Fruit fly (Drosophila melanogaster): ENCODE data around the gene Fuca.

Gene Fuca

DNA sequence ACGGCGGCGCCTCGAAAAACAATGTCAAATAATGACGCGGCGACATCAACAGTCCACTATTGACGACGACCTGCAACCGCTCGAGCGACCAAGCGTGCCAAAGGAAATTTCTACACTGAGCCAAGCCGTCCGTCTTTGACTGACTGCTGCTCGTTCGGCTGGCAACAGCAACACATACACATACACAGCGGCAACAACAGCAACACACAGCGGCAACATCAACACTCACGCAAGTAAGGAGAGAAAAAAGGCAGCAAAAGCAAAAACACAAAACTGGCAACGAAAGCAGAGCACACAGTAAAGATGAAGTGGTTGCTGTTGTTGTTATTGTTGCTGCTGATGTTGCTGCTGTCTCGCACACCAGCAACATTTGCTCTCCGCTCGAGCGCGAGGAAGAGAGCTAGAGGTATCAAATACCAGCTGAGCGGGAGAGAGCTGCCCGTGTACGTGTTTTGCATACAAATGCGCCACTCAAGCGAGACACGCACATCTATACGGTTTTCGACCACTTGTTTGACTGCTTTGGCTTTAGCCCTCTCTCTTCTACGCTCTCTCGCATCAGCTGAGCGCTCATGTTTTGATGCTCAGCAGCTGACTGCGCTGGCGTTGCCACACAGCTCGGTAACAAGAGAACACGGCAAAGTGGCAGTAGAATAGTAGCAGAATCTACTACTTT lies 30.6 kb upstream of the Fuca start (continued):
- TF ChIP-seq Lhr (GFP tag; optimal IDR thresholded peaks at IDR 0.05): no peak
- no peak for TF ChIP-seq Meics (GFP tag; optimal IDR thresholded peaks at IDR 0.05)
- TF ChIP-seq sisA (GFP tag; IDR thresholded peaks at IDR 0.05): no peak
- 0 out of 2 replicates have a peak, but pooled peaks have one; percentile 11 for TF ChIP-seq CG17328 (GFP tag; IDR thresholded peaks at IDR 0.05)
- TF ChIP-seq run (tag; optimal IDR thresholded peaks at IDR 0.05): peak; percentile 5
- TF ChIP-seq CG6813 (GFP tag; optimal IDR thresholded peaks at IDR 0.05): peak; percentile 4
- TF ChIP-seq wdn (GFP tag; IDR thresholded peaks at IDR 0.05): 0 out of 2 replicates have a peak, but pooled peaks have one; percentile 15
- TF ChIP-seq kay (GFP tag; optimal IDR thresholded peaks at IDR 0.05): no peak
- peak; percentile 39 for TF ChIP-seq oc (tag; optimal IDR thresholded peaks at IDR 0.05)
- TF ChIP-seq NfI (GFP tag; optimal IDR thresholded peaks at IDR 0.05): peak; percentile 15
- TF ChIP-seq dpn (GFP tag; optimal IDR thresholded peaks at IDR 0.05): peak in 1 of 2 experiments; percentile 10
- TF ChIP-seq Hr78 (GFP tag; optimal IDR thresholded peaks at IDR 0.05): peak in 1 of 2 experiments; percentile 66
- peak; percentile 29 for TF ChIP-seq CG8924 (tag; optimal IDR thresholded peaks at IDR 0.05)
- TF ChIP-seq nom (GFP tag; optimal IDR thresholded peaks at IDR 0.05): peak; percentile 84
- no peak for TF ChIP-seq CG12104 (GFP tag; optimal IDR thresholded peaks at IDR 0.05)
- TF ChIP-seq pan (optimal IDR thresholded peaks at IDR 0.05): no peak
- peak in 1 of 2 experiments; percentile 36 for TF ChIP-seq pan (GFP tag; optimal IDR thresholded peaks at IDR 0.05 in 1 of 2, IDR thresholded peaks at IDR 0.05 in 1 of 2)
- TF ChIP-seq CG8478 (optimal IDR thresholded peaks at IDR 0.05): peak; percentile 93
- no peak for TF ChIP-seq CG3281 (GFP tag; optimal IDR thresholded peaks at IDR 0.05)
- TF ChIP-seq CG7357 (GFP tag; IDR thresholded peaks at IDR 0.05): no peak
- TF ChIP-seq CG5180 (GFP tag; optimal IDR thresholded peaks at IDR 0.05): peak; percentile 75
- no peak for TF ChIP-seq CG31388 (GFP tag; optimal IDR thresholded peaks at IDR 0.05)
- no peak for TF ChIP-seq GATAe (GFP tag; conservative IDR thresholded peaks at IDR 0.05)
- no peak for TF ChIP-seq TFAM (GFP tag; optimal IDR thresholded peaks at IDR 0.05)
- 0 out of 3 replicates have a peak, but pooled peaks have one; percentile 6 for TF ChIP-seq Optix (GFP tag; IDR thresholded peaks at IDR 0.05)
- no peak for TF ChIP-seq CG17568 (GFP tag; optimal IDR thresholded peaks at IDR 0.05)
- peak; percentile 40; the same call in 1 of the 3 replicates for TF ChIP-seq Opbp (GFP tag; IDR thresholded peaks at IDR 0.05; ENCODE audit: partially characterized antibody)
- TF ChIP-seq insv (GFP tag; optimal IDR thresholded peaks at IDR 0.05): no peak
- no peak for TF ChIP-seq Camta (GFP tag; optimal IDR thresholded peaks at IDR 0.05)
- peak; percentile 51 for TF ChIP-seq nau (GFP tag; optimal IDR thresholded peaks at IDR 0.05)
- TF ChIP-seq sna (GFP tag; IDR thresholded peaks at IDR 0.05; ENCODE audit: partially characterized antibody): peak; percentile 82
- TF ChIP-seq sim (GFP tag; IDR thresholded peaks at IDR 0.05): no peak
- 0 out of 3 replicates have a peak, but pooled peaks have one; percentile 40 for TF ChIP-seq ken (GFP tag; IDR thresholded peaks at IDR 0.05)
- no peak for TF ChIP-seq Gug (GFP tag; IDR thresholded peaks at IDR 0.05)
- TF ChIP-seq CG14014 (GFP tag; IDR thresholded peaks at IDR 0.05): peak; percentile 6; the same call in 1 of the 2 replicates
- TF ChIP-seq CG30020 (tag; optimal IDR thresholded peaks at IDR 0.05): no peak
- TF ChIP-seq gce (GFP tag; IDR thresholded peaks at IDR 0.05): peak; percentile 43; the same call in 2 of the 3 replicates
- TF ChIP-seq Elba2 (GFP tag; optimal IDR thresholded peaks at IDR 0.05): no peak
- TF ChIP-seq CG7839 (tag; optimal IDR thresholded peaks at IDR 0.05): peak; percentile 28
- no peak for TF ChIP-seq Xrp1 (GFP tag; IDR thresholded peaks at IDR 0.05)
- peak; percentile 61; the same call in 1 of the 2 replicates for TF ChIP-seq NFAT (GFP tag; IDR thresholded peaks at IDR 0.05)
- TF ChIP-seq CG33557 (GFP tag; optimal IDR thresholded peaks at IDR 0.05): no peak
- TF ChIP-seq CG10274 (GFP tag; optimal IDR thresholded peaks at IDR 0.05): no peak
- no peak for TF ChIP-seq CG11398 (GFP tag; optimal IDR thresholded peaks at IDR 0.05)
- no peak for TF ChIP-seq Usf (GFP tag; optimal IDR thresholded peaks at IDR 0.05)
- peak; percentile 95 for TF ChIP-seq zen2 (GFP tag; IDR thresholded peaks at IDR 0.05; ENCODE audit: partially characterized antibody)
- no peak for TF ChIP-seq grn (GFP tag; optimal IDR thresholded peaks at IDR 0.05)
- TF ChIP-seq stwl (tag; optimal IDR thresholded peaks at IDR 0.05): peak; percentile 47
- peak; percentile 5 for TF ChIP-seq pfk (GFP tag; optimal IDR thresholded peaks at IDR 0.05)
